Fruit fly (Drosophila melanogaster) whole organism, embryonic: ENCODE data around the gene Kmn2.

ENCODE experiments used
- Abd-B ChIP-seq: fragments of 200-800 bp; sonication (Bioruptor generic); optimal IDR thresholded peaks from 2 replicates; lab custom pipeline; 2018; ENCODE audit warnings: missing biosample characterization, mild to moderate bottlenecking, missing genetic modification characterization, moderate library complexity
- BEAF-32 ChIP-seq: fragments of 200-800 bp; sonication (Bioruptor generic); optimal IDR thresholded peaks from 3 replicates; lab custom pipeline; 2017; ENCODE audit warnings: missing biosample characterization, missing genetic modification characterization, mild to moderate bottlenecking, moderate library complexity, missing genetic modification reagents
- CG10209 ChIP-seq: fragments of 200-800 bp; sonication (Bioruptor generic); optimal IDR thresholded peaks from 3 replicates; lab custom pipeline; 2017; ENCODE audit warnings: missing biosample characterization, mild to moderate bottlenecking, missing genetic modification characterization, missing genetic modification reagents
- CG13424 ChIP-seq: fragments of 200-800 bp; sonication (Bioruptor generic); optimal IDR thresholded peaks from 2 replicates; lab custom pipeline; 2019; ENCODE audit warnings: missing biosample characterization, mild to moderate bottlenecking, missing genetic modification characterization, moderate library complexity
- CG13624 ChIP-seq: fragments of 200-800 bp; sonication (Bioruptor generic); optimal IDR thresholded peaks from 2 replicates; lab custom pipeline; 2016; ENCODE audit warnings: missing biosample characterization, missing genetic modification characterization
- CG14860 ChIP-seq: fragments of 200-800 bp; sonication (Bioruptor generic); IDR thresholded peaks from 3 replicates; pipeline ENCODE4 v1.3.6; 2022; ENCODE audit warnings: missing biosample characterization, missing genetic modification characterization; ENCODE audit not compliant: partially characterized antibody
- CG15073 ChIP-seq: fragments of 200-800 bp; sonication (Bioruptor generic); optimal IDR thresholded peaks from 2 replicates; lab custom pipeline; 2016; ENCODE audit warnings: missing biosample characterization, missing genetic modification characterization
- CG15479 ChIP-seq: fragments of 200-800 bp; sonication (Bioruptor generic); optimal IDR thresholded peaks from 3 replicates; lab custom pipeline; 2019; ENCODE audit warnings: missing biosample characterization, mild to moderate bottlenecking, missing genetic modification characterization, moderate library complexity
- CG15514 ChIP-seq: fragments of 200-800 bp; sonication (Bioruptor generic); optimal IDR thresholded peaks from 3 replicates; lab custom pipeline; 2017; ENCODE audit warnings: missing biosample characterization, missing genetic modification characterization, mild to moderate bottlenecking, moderate library complexity, missing genetic modification reagents
- CG16815 ChIP-seq: fragments of 200-800 bp; sonication (Bioruptor generic); optimal IDR thresholded peaks from 3 replicates; lab custom pipeline; 2017; ENCODE audit warnings: missing biosample characterization, mild to moderate bottlenecking, missing genetic modification characterization
- CG17359 ChIP-seq: fragments of 200-800 bp; sonication (Bioruptor generic); optimal IDR thresholded peaks from 3 replicates; lab custom pipeline; 2018; ENCODE audit warnings: missing biosample characterization, mild to moderate bottlenecking, missing genetic modification characterization, moderate library complexity
- CG17385 ChIP-seq: fragments of 200-800 bp; sonication (Bioruptor generic); optimal IDR thresholded peaks from 3 replicates; lab custom pipeline; 2018; ENCODE audit warnings: missing biosample characterization, mild to moderate bottlenecking, missing genetic modification characterization
- CG17912 ChIP-seq: fragments of 200-800 bp; sonication (Bioruptor generic); optimal IDR thresholded peaks from 2 replicates; lab custom pipeline; 2018; ENCODE audit warnings: missing biosample characterization, mild to moderate bottlenecking, missing genetic modification characterization
- CG2889 ChIP-seq: fragments of 200-800 bp; sonication (Bioruptor generic); IDR thresholded peaks from 3 replicates; pipeline ENCODE4 v1.3.6; 2022; ENCODE audit warnings: missing biosample characterization, missing genetic modification characterization
- CG3281 ChIP-seq: fragments of 200-800 bp; sonication (Bioruptor generic); optimal IDR thresholded peaks from 3 replicates; lab custom pipeline; 2017; ENCODE audit warnings: missing biosample characterization, mild to moderate bottlenecking, missing genetic modification characterization
- CG5953 ChIP-seq: fragments of 200-800 bp; sonication (Bioruptor generic); IDR thresholded peaks from 2 replicates; pipeline ENCODE4 v1.3.6; 2022; ENCODE audit warnings: missing biosample characterization, missing genetic modification characterization
- CG8359 ChIP-seq: fragments of 200-800 bp; sonication (Bioruptor generic); optimal IDR thresholded peaks from 2 replicates; lab custom pipeline; 2017; ENCODE audit warnings: missing biosample characterization, mild to moderate bottlenecking, missing genetic modification characterization, borderline replicate concordance
- CG9437 ChIP-seq: fragments of 200-800 bp; sonication (Bioruptor generic); optimal IDR thresholded peaks from 2 replicates; lab custom pipeline; 2018; ENCODE audit warnings: missing biosample characterization, mild to moderate bottlenecking, missing genetic modification characterization
- HLH54F ChIP-seq: fragments of 200-800 bp; sonication (Bioruptor generic); optimal IDR thresholded peaks from 3 replicates; lab custom pipeline; 2016; ENCODE audit warnings: missing biosample characterization, missing genetic modification characterization
- Kr ChIP-seq: fragments of 200-800 bp; sonication (Bioruptor generic); optimal IDR thresholded peaks from 2 replicates; lab custom pipeline; 2017; ENCODE audit warnings: missing biosample characterization, mild to moderate bottlenecking, missing genetic modification characterization
- NK7.1 ChIP-seq: fragments of 200-800 bp; sonication (Bioruptor generic); optimal IDR thresholded peaks from 3 replicates; lab custom pipeline; 2016; ENCODE audit warnings: missing biosample characterization, missing genetic modification characterization
- Tbp ChIP-seq: fragments of >200 bp; optimal IDR thresholded peaks from 2 replicates; lab custom pipeline; 2018; ENCODE audit warnings: missing biosample characterization, missing genetic modification characterization
- az2 ChIP-seq: fragments of 200-800 bp; sonication (Bioruptor generic); optimal IDR thresholded peaks from 3 replicates; lab custom pipeline; 2016; ENCODE audit warnings: missing biosample characterization, missing genetic modification characterization
- bab2 ChIP-seq: fragments of 200-800 bp; sonication (Bioruptor generic); optimal IDR thresholded peaks from 2 replicates; lab custom pipeline; 2016; ENCODE audit warnings: missing biosample characterization, missing genetic modification characterization
- btn ChIP-seq: fragments of 200-800 bp; sonication (Bioruptor generic); optimal IDR thresholded peaks from 2 replicates; lab custom pipeline; 2016; ENCODE audit warnings: missing biosample characterization, missing genetic modification characterization
- dmrt11E ChIP-seq: fragments of 200-800 bp; sonication (Bioruptor generic); optimal IDR thresholded peaks from 3 replicates; lab custom pipeline; 2018; ENCODE audit warnings: missing biosample characterization, mild to moderate bottlenecking, missing genetic modification characterization, moderate library complexity
- en ChIP-seq: fragments of 200-800 bp; sonication (Bioruptor generic); optimal IDR thresholded peaks from 2 replicates; lab custom pipeline; 2016; ENCODE audit warnings: missing biosample characterization, missing genetic modification characterization
- fd102C ChIP-seq: fragments of 200-800 bp; sonication (Bioruptor generic); optimal IDR thresholded peaks from 2 replicates; lab custom pipeline; 2018; ENCODE audit warnings: missing biosample characterization, mild to moderate bottlenecking, missing genetic modification characterization, moderate library complexity
- fd64A ChIP-seq: fragments of 200-800 bp; sonication (Bioruptor generic); optimal IDR thresholded peaks from 3 replicates; lab custom pipeline; 2018; ENCODE audit warnings: missing biosample characterization, mild to moderate bottlenecking, missing genetic modification characterization
- fd96Cb ChIP-seq: fragments of 200-800 bp; sonication (Bioruptor generic); optimal IDR thresholded peaks from 2 replicates; lab custom pipeline; 2018; ENCODE audit warnings: missing biosample characterization, mild to moderate bottlenecking, missing genetic modification characterization, moderate library complexity
- fu2 ChIP-seq: fragments of 200-800 bp; sonication (Bioruptor generic); optimal IDR thresholded peaks from 2 replicates; lab custom pipeline; 2016; ENCODE audit warnings: missing biosample characterization, missing genetic modification characterization
- lmd ChIP-seq: fragments of 200-800 bp; sonication (Bioruptor generic); IDR thresholded peaks from 2 replicates; pipeline ENCODE4 v1.3.6; 2022; ENCODE audit warnings: missing biosample characterization, missing genetic modification characterization
- lov ChIP-seq, 2 experiments: fragments of 200-800 bp in 1 of 2; fragments of >200 bp in 1 of 2; sonication (Bioruptor generic) in 1 of 2; IDR thresholded peaks in 1 of 2; optimal IDR thresholded peaks in 1 of 2; 2 replicates in 1 of 2; 3 replicates in 1 of 2; pipeline versions ENCODE4 v1.3.6 to Lab custom; 2017 to 2022; ENCODE audit warnings: missing biosample characterization in 1 of 2, missing genetic modification characterization in 1 of 2
- oc ChIP-seq: fragments of 200-800 bp; sonication (Bioruptor generic); optimal IDR thresholded peaks from 2 replicates; lab custom pipeline; 2018; ENCODE audit warnings: missing biosample characterization, mild to moderate bottlenecking, missing genetic modification characterization, moderate library complexity
- onecut ChIP-seq: fragments of 200-800 bp; sonication (Bioruptor generic); IDR thresholded peaks from 2 replicates; pipeline ENCODE4 v1.3.6; 2022; ENCODE audit warnings: missing biosample characterization, missing genetic modification characterization
- pita ChIP-seq: fragments of 200-800 bp; sonication (Bioruptor generic); optimal IDR thresholded peaks from 2 replicates; lab custom pipeline; 2017; ENCODE audit warnings: missing biosample characterization, mild to moderate bottlenecking, missing genetic modification characterization
- pum ChIP-seq: fragments of 200-800 bp; sonication (Bioruptor generic); optimal IDR thresholded peaks from 2 replicates; lab custom pipeline; 2016; ENCODE audit warnings: missing biosample characterization, missing genetic modification characterization
- row ChIP-seq: fragments of 200-800 bp; sonication (Bioruptor generic); IDR thresholded peaks from 3 replicates; pipeline ENCODE4 v1.3.6; 2022; ENCODE audit warnings: missing biosample characterization, missing genetic modification characterization
- ttk ChIP-seq: fragments of 200-800 bp; sonication (Bioruptor generic); IDR thresholded peaks from 2 replicates; pipeline ENCODE4 v2.1.2; 2022; ENCODE audit warnings: missing biosample characterization, missing genetic modification characterization

Kmn2 gene

dm6 chr3R:8032923-8033478 is 31.9 kb upstream of the Kmn2 start, which contains the start of the genes CG11035 and unc-45 (continued):
- no peak for TF ChIP-seq CG17359
- no peak for TF ChIP-seq fu2 (GFP tag; lab: Kevin White, UChicago)
- no peak for TF ChIP-seq fd96Cb (tag; lab: Kevin White, UChicago)
- TF ChIP-seq CG9437 (GFP tag; lab: Kevin White, UChicago), result peak; percentile 90
- no peak for TF ChIP-seq CG5953 (GFP tag; lab: Robert Waterston, UW)
- peak; percentile 50 for TF ChIP-seq pum (GFP tag; lab: Kevin White, UChicago)
- TF ChIP-seq CG16815 (GFP tag; lab: Kevin White, UChicago), result no peak
- TF ChIP-seq CG8359 (GFP tag; lab: Kevin White, UChicago), result no peak
- no peak for TF ChIP-seq HLH54F (GFP tag; lab: Kevin White, UChicago)
- TF ChIP-seq lov (optimal IDR thresholded peaks at IDR 0.05; lab: Kevin White, UChicago), result no peak
- no peak for TF ChIP-seq lov (GFP tag; IDR thresholded peaks at IDR 0.05; lab: Robert Waterston, UW)
- no peak for TF ChIP-seq pita (GFP tag; lab: Kevin White, UChicago)
- TF ChIP-seq NK7.1 (GFP tag; lab: Kevin White, UChicago), result no peak
- TF ChIP-seq CG14860 (GFP tag; lab: Robert Waterston, UW), result peak; percentile 75
- no peak for TF ChIP-seq CG17912
- TF ChIP-seq onecut (GFP tag; lab: Robert Waterston, UW), result no peak
- TF ChIP-seq CG3281 (GFP tag; lab: Kevin White, UChicago), result no peak
- no peak for TF ChIP-seq fd64A (GFP tag; lab: Kevin White, UChicago)
- peak; percentile 12 for TF ChIP-seq az2 (GFP tag; lab: Kevin White, UChicago)
- no peak for TF ChIP-seq CG10209 (GFP tag; lab: Kevin White, UChicago)
- peak; percentile 42 for TF ChIP-seq Abd-B (GFP tag; lab: Kevin White, UChicago)
- TF ChIP-seq row (GFP tag; lab: Robert Waterston, UW), result peak; percentile 91
- peak; percentile 86 for TF ChIP-seq BEAF-32 (GFP tag; lab: Kevin White, UChicago)
- no peak for TF ChIP-seq CG15073 (GFP tag; lab: Kevin White, UChicago)
- TF ChIP-seq fd102C (GFP tag; lab: Kevin White, UChicago), result no peak
- peak; percentile 60 for TF ChIP-seq CG13424 (tag; lab: Kevin White, UChicago)
- TF ChIP-seq CG15479 (GFP tag; lab: Kevin White, UChicago), result no peak
- no peak for TF ChIP-seq en
- TF ChIP-seq ttk (GFP tag; lab: Robert Waterston, UW), result no peak
- TF ChIP-seq dmrt11E (tag; lab: Kevin White, UChicago), result peak; percentile 22
- TF ChIP-seq Kr, result no peak
- no peak for TF ChIP-seq CG2889
- TF ChIP-seq btn (GFP tag; lab: Kevin White, UChicago), result no peak
- TF ChIP-seq CG15514, result peak; percentile 99
- peak; percentile 15; the same call in 1 of the 2 replicates for TF ChIP-seq lmd (GFP tag; lab: Robert Waterston, UW)
- no peak for TF ChIP-seq oc (tag; lab: Kevin White, UChicago)
- no peak for TF ChIP-seq Tbp (GFP tag; lab: Kevin White, UChicago)
- TF ChIP-seq CG13624 (GFP tag; lab: Kevin White, UChicago), result peak; percentile 36
- TF ChIP-seq bab2, result no peak
- peak; percentile 34 for TF ChIP-seq CG17385 (GFP tag; lab: Kevin White, UChicago)
